Worm (Caenorhabditis elegans): ENCODE data around the gene clec-61.
A peak's percentile ranks its signal among the peaks of the same experiment; 100 is the strongest.

The clec-61 gene

DNA sequence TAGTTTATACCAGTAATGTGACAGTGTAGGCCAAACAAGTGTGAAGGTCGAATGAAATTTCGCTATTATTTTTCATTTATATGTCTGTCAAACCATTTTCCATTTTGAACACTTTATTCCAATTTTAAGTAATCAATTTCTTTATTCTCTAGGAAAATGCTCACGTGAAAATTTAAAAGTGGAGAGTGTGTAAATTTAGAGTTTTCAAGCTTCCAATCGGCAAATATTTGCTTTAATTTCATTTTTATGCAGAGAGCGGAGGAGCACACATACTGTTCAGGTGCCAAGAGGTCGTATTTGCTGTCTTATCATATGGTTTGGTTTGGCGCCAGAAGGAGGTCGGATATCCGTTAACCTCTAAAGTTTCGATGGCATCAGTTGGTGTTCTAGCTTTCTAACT, 43.5 kb downstream of the clec-61 start (continued):
- TF ChIP-seq madf-5 (GFP tag; IDR thresholded peaks at IDR 0.05): 0 out of 4 replicates have a peak, but pooled peaks of 1 of the 2 experiments have one; percentile 11
- no peak for TF ChIP-seq zfp-2 (tag; optimal IDR thresholded peaks at IDR 0.05)
- TF ChIP-seq mdl-1 (tag; optimal IDR thresholded peaks at IDR 0.05): no peak
- no peak for TF ChIP-seq nhr-111 (GFP tag; optimal IDR thresholded peaks at IDR 0.05)
- TF ChIP-seq nhr-11 (tag; optimal IDR thresholded peaks at IDR 0.05): peak; percentile 33
- TF ChIP-seq fkh-10 (GFP tag; optimal IDR thresholded peaks at IDR 0.05): no peak

DNA sequence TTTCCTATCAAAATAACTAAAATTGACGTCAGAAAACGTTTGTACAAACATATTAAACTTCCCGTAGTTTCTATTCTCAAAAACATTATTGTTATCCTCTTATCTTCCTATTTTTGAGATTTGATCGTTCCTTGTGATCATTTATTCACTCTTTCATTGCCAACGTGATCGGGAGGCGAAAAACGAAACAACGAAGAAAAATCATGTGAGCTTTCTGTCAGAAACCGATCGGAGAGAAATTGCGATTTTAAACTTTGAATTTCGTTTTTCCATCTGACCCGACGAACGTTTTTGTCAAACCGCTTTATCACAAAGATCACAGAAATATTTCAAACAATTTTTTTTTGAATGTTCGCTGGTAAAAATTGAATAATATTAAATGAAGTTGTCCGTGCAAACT, 44.0 kb downstream of the clec-61 start:
- TF ChIP-seq lin-15B (tag; optimal IDR thresholded peaks at IDR 0.05) (no peak), dmd-6 (GFP tag; IDR thresholded peaks at IDR 0.05) (peak; percentile 71), nhr-11 (tag; optimal IDR thresholded peaks at IDR 0.05) (peak; percentile 78), madf-9 (GFP tag; conservative IDR thresholded peaks at IDR 0.05) (no peak), nhr-28 (tag; optimal IDR thresholded peaks at IDR 0.05) (peak; percentile 85), mxl-3 (GFP tag; optimal IDR thresholded peaks at IDR 0.05) (peak; percentile 21), mdl-1 (tag; optimal IDR thresholded peaks at IDR 0.05) (peak in 1 of 2 experiments; percentile 47), daf-19 (GFP tag; conservative IDR thresholded peaks at IDR 0.05) (no peak), unc-130 (GFP tag; optimal IDR thresholded peaks at IDR 0.05) (no peak), php-3 (GFP tag; IDR thresholded peaks at IDR 0.05) (peak; percentile 54; the same call in 1 of the 2 replicates), F26F4.8 (GFP tag; conservative IDR thresholded peaks at IDR 0.05) (no peak), lsy-2 (tag; optimal IDR thresholded peaks at IDR 0.05) (peak in 1 of 2 experiments; percentile 29), zfp-2 (tag; optimal IDR thresholded peaks at IDR 0.05) (no peak), zfp-3 (GFP tag; conservative IDR thresholded peaks at IDR 0.05) (no peak), snpc-1.2 (GFP tag; IDR thresholded peaks at IDR 0.05) (no peak), mdt-29 (GFP tag; IDR thresholded peaks at IDR 0.05) (peak; percentile 77), nhr-6 (tag; optimal IDR thresholded peaks at IDR 0.05) (no peak), Y105C5A.15 (GFP tag; IDR thresholded peaks at IDR 0.05) (no peak), tag-97 (GFP tag; IDR thresholded peaks at IDR 0.05) (no peak), daf-16 (GFP tag; optimal IDR thresholded peaks at IDR 0.05) (peak in 1 of 2 experiments; percentile 55), daf-16 (tag; optimal IDR thresholded peaks at IDR 0.05) (peak; percentile 21), unc-62 (GFP tag; optimal IDR thresholded peaks at IDR 0.05 in 1 of 2) (peak in 1 of 2 experiments; percentile 97), unc-62 (tag; optimal IDR thresholded peaks at IDR 0.05) (no peak), hlh-11 (tag; optimal IDR thresholded peaks at IDR 0.05) (peak; percentile 86), fos-1 (tag; optimal IDR thresholded peaks at IDR 0.05) (no peak), Y5F2A.4 (GFP tag; optimal IDR thresholded peaks at IDR 0.05) (no peak), attf-4 (tag; optimal IDR thresholded peaks at IDR 0.05) (no peak), ama-1 (optimal IDR thresholded peaks at IDR 0.05) (peak; percentile 69), vab-7 (GFP tag; IDR thresholded peaks at IDR 0.05) (no peak), ztf-11 (tag; optimal IDR thresholded peaks at IDR 0.05) (no peak), F49E8.2 (tag; optimal IDR thresholded peaks at IDR 0.05; ENCODE audit: borderline replicate concordance) (no peak), arid-1 (GFP tag; conservative IDR thresholded peaks at IDR 0.05) (no peak), nhr-102 (tag; optimal IDR thresholded peaks at IDR 0.05) (no peak), nhr-77 (tag; optimal IDR thresholded peaks at IDR 0.05) (peak; percentile 79), dve-1 (tag; optimal IDR thresholded peaks at IDR 0.05; ENCODE audit: insufficient read depth) (peak; percentile 80), dpl-1 (GFP tag; optimal IDR thresholded peaks at IDR 0.05) (no peak), egl-27 (tag; optimal IDR thresholded peaks at IDR 0.05) (no peak), hlh-30 (tag; optimal IDR thresholded peaks at IDR 0.05; ENCODE audit: insufficient read depth) (peak; percentile 90), nhr-42 (GFP tag; IDR thresholded peaks at IDR 0.05) (no peak)

Measured in whole organism, L4 larva.